Worm (Caenorhabditis elegans) whole organism, young adult: ENCODE data around the gene F48E3.6.

Source experiments
- T26A5.8 ChIP-seq: sonication (generic microtip); optimal IDR thresholded peaks from 2 replicates; lab custom pipeline; 2016; ENCODE audit warnings: missing genetic modification characterization, missing compliant biosample characterization
- unc-62 ChIP-seq: fragments of 150-350 bp; optimal IDR thresholded peaks from 2 replicates; lab custom pipeline; 2014; ENCODE audit warnings: missing biosample characterization, missing genetic modification reagents, missing genetic modification characterization

DNA sequence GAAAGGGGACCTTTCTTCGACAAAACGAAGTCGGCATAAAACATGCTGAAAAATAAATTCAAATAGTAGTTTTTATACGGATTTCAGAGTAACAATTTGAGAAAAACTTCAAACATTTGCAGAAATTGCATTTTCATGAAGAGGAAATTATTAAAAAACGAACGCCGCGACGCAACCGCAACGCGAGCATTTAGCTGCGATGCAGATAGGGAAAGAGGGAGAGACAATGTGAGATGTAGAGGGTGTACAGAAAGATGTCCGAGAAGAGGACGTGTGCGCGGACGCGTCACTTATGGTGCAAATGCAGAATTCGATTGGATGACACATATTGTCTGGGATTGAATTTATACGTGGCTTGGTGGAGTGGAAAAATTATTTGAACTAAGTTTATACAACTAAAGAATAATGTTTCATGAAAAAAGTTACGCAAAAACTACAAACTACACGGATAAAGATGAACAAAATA is 27.7 kb downstream of the F48E3.6 start, which contains the start of gene coh-1:
- TF ChIP-seq T26A5.8 (tag; lab: Kevin White, UChicago) (no peak), unc-62 (GFP tag; lab: Kevin White, UChicago) (no peak)
